Fruit fly (Drosophila melanogaster): Measurements from ENCODE around the gene jp.

Gene jp

dm6 chr2L:9525719-9526118, 40.8 kb downstream of the jp start (continued):
- TF ChIP-seq onecut (GFP tag; IDR thresholded peaks at IDR 0.05) = peak; percentile 84
- TF ChIP-seq CG33213 (GFP tag; optimal IDR thresholded peaks at IDR 0.05) = peak; percentile 92
- TF ChIP-seq CG13894 (tag; optimal IDR thresholded peaks at IDR 0.05) = peak; percentile 82
- TF ChIP-seq CG34224 (GFP tag; IDR thresholded peaks at IDR 0.05; ENCODE audit: partially characterized antibody) = no peak
- TF ChIP-seq Sry-β (GFP tag; optimal IDR thresholded peaks at IDR 0.05) = peak; percentile 70
- peak; percentile 44 for TF ChIP-seq CG17802 (tag; optimal IDR thresholded peaks at IDR 0.05)
- peak; percentile 89 for TF ChIP-seq CG18619 (GFP tag; optimal IDR thresholded peaks at IDR 0.05)
- TF ChIP-seq CG31388 (GFP tag; optimal IDR thresholded peaks at IDR 0.05) = no peak
- peak; percentile 72 for TF ChIP-seq CG6689 (GFP tag; IDR thresholded peaks at IDR 0.05)
- TF ChIP-seq CG6175 (GFP tag; IDR thresholded peaks at IDR 0.05) = peak; percentile 60; the same call in 1 of the 3 replicates
- TF ChIP-seq CG13123 (GFP tag; optimal IDR thresholded peaks at IDR 0.05) = peak; percentile 92
- peak; percentile 94 for TF ChIP-seq Xrp1 (GFP tag; IDR thresholded peaks at IDR 0.05)
- no peak for TF ChIP-seq hbn (GFP tag; IDR thresholded peaks at IDR 0.05; ENCODE audit: partially characterized antibody)
- TF ChIP-seq abd-A (tag; optimal IDR thresholded peaks at IDR 0.05) = peak; percentile 64
- peak; percentile 52 for TF ChIP-seq CG3847 (GFP tag; IDR thresholded peaks at IDR 0.05)
- no peak for TF ChIP-seq hkb (optimal IDR thresholded peaks at IDR 0.05)
- peak; percentile 90 for TF ChIP-seq hkb (GFP tag; IDR thresholded peaks at IDR 0.05)
- peak; percentile 90 for TF ChIP-seq PHDP (tag; optimal IDR thresholded peaks at IDR 0.05)
- TF ChIP-seq CG4328 (GFP tag; optimal IDR thresholded peaks at IDR 0.05) = peak; percentile 94
- TF ChIP-seq grau (tag; optimal IDR thresholded peaks at IDR 0.05) = peak; percentile 69
- TF ChIP-seq CHES-1-like (GFP tag; optimal IDR thresholded peaks at IDR 0.05) = peak; percentile 90
- TF ChIP-seq gce (GFP tag; IDR thresholded peaks at IDR 0.05) = peak; percentile 91
- peak; percentile 71 for TF ChIP-seq luna (GFP tag; optimal IDR thresholded peaks at IDR 0.05)
- peak; percentile 90 for TF ChIP-seq CG1529 (GFP tag; optimal IDR thresholded peaks at IDR 0.05)
- peak; percentile 91 for TF ChIP-seq CG2678 (tag; optimal IDR thresholded peaks at IDR 0.05)
- peak; percentile 8 for TF ChIP-seq CG10565 (GFP tag; optimal IDR thresholded peaks at IDR 0.05)
- peak; percentile 75 for TF ChIP-seq CG17328 (GFP tag; IDR thresholded peaks at IDR 0.05)
- TF ChIP-seq scrt (GFP tag; optimal IDR thresholded peaks at IDR 0.05) = peak; percentile 82
- peak; percentile 89 for TF ChIP-seq CG16863 (GFP tag; optimal IDR thresholded peaks at IDR 0.05)
- TF ChIP-seq MESR4 (GFP tag; optimal IDR thresholded peaks at IDR 0.05) = peak; percentile 47
- peak; percentile 88 for TF ChIP-seq CG14710 (tag; optimal IDR thresholded peaks at IDR 0.05)
- TF ChIP-seq CG14860 (GFP tag; IDR thresholded peaks at IDR 0.05; ENCODE audit: partially characterized antibody) = no peak
- peak; percentile 12; the same call in 1 of the 2 replicates for TF ChIP-seq ssp (GFP tag; IDR thresholded peaks at IDR 0.05)
- no peak for TF ChIP-seq br (optimal IDR thresholded peaks at IDR 0.05)
- no peak for TF ChIP-seq usp (GFP tag; optimal IDR thresholded peaks at IDR 0.05)
- peak; percentile 85 for TF ChIP-seq fd3F (GFP tag; optimal IDR thresholded peaks at IDR 0.05)
- peak; percentile 89; the same call in 1 of the 2 replicates for TF ChIP-seq CG14014 (GFP tag; IDR thresholded peaks at IDR 0.05)
- 0 out of 2 replicates have a peak, but pooled peaks have one; percentile 9 for TF ChIP-seq aop (GFP tag; IDR thresholded peaks at IDR 0.05)
- TF ChIP-seq Dbx (GFP tag; IDR thresholded peaks at IDR 0.05) = peak; percentile 65; the same call in 2 of the 3 replicates
- TF ChIP-seq CG1602 (GFP tag; optimal IDR thresholded peaks at IDR 0.05) = peak; percentile 64
- peak; percentile 91 for TF ChIP-seq CG12219 (GFP tag; optimal IDR thresholded peaks at IDR 0.05)
- peak; percentile 95 for TF ChIP-seq CG33557 (GFP tag; optimal IDR thresholded peaks at IDR 0.05)
- peak; percentile 94 for TF ChIP-seq Hmr (GFP tag; optimal IDR thresholded peaks at IDR 0.05)
- TF ChIP-seq H15 (GFP tag; IDR thresholded peaks at IDR 0.05) = peak; percentile 77
- TF ChIP-seq tin (GFP tag; optimal IDR thresholded peaks at IDR 0.05) = peak; percentile 37
- TF ChIP-seq CG7372 (GFP tag; IDR thresholded peaks at IDR 0.05) = peak; percentile 79
- peak; percentile 21 for TF ChIP-seq CG9437 (GFP tag; optimal IDR thresholded peaks at IDR 0.05)
- peak; percentile 71 for TF ChIP-seq ewg (GFP tag; optimal IDR thresholded peaks at IDR 0.05)
- TF ChIP-seq org-1 (GFP tag; optimal IDR thresholded peaks at IDR 0.05) = peak; percentile 89
- TF ChIP-seq yki (optimal IDR thresholded peaks at IDR 0.05) = no peak
- TF ChIP-seq HmgZ (tag; optimal IDR thresholded peaks at IDR 0.05) = peak; percentile 95
- peak; percentile 69 for TF ChIP-seq shn (GFP tag; optimal IDR thresholded peaks at IDR 0.05)

Measured in whole organism, embryonic.